Fruit fly (Drosophila melanogaster) Kc167 (cell line): ENCODE results near the gene CG44090.

Experiments
- h ChIP-seq: fragments of >200 bp; optimal IDR thresholded peaks from 3 replicates; lab custom pipeline; 2018; ENCODE audit warnings: missing external identifiers
- psq ChIP-seq: fragments of >200 bp; optimal IDR thresholded peaks from 2 replicates; lab custom pipeline; 2017; ENCODE audit warnings: missing external identifiers

dm6 chr3R:17400675-17401118 lies 33.5 kb downstream of the CG44090 start:
- TF ChIP-seq psq (lab: Kevin White, UChicago) = no peak
- no peak for TF ChIP-seq h (lab: Kevin White, UChicago)
